Worm (Caenorhabditis elegans) whole organism, late embryonic: ENCODE data around the gene dep-1.

Experiments
- ceh-34 ChIP-seq: sonication (generic microtip); optimal IDR thresholded peaks from 2 replicates; lab custom pipeline; 2016; ENCODE audit warnings: mild to moderate bottlenecking, missing genetic modification characterization, missing compliant biosample characterization
- ceh-45 ChIP-seq: fragments of 200-800 bp; sonication (Bioruptor generic); IDR thresholded peaks from 2 replicates; pipeline ENCODE4 v1.3.6; 2022; ENCODE audit warnings: missing genetic modification reagents, missing genetic modification characterization, missing compliant biosample characterization
- dve-1 ChIP-seq: sonication (generic microtip); optimal IDR thresholded peaks from 2 replicates; lab custom pipeline; 2017; ENCODE audit warnings: antibody characterized with exemption, mild to moderate bottlenecking, missing genetic modification characterization, missing compliant biosample characterization
- fax-1 ChIP-seq: sonication (generic microtip); optimal IDR thresholded peaks from 2 replicates; lab custom pipeline; 2016; ENCODE audit warnings: missing genotype, missing genetic modification characterization, missing compliant biosample characterization
- nfya-1 ChIP-seq: sonication (generic microtip); optimal IDR thresholded peaks from 2 replicates; lab custom pipeline; 2017; ENCODE audit warnings: missing genetic modification characterization, mild to moderate bottlenecking, missing compliant biosample characterization, antibody characterized with exemption, moderate library complexity
- nhr-11 ChIP-seq: fragments of 150-350 bp; optimal IDR thresholded peaks from 2 replicates; lab custom pipeline; 2014; ENCODE audit warnings: missing biosample characterization, missing genetic modification characterization
- pha-4 ChIP-seq: fragments of 150-350 bp; optimal IDR thresholded peaks from 2 replicates; lab custom pipeline; 2018; ENCODE audit warnings: missing biosample characterization, missing genetic modification reagents, missing genetic modification characterization

DNA sequence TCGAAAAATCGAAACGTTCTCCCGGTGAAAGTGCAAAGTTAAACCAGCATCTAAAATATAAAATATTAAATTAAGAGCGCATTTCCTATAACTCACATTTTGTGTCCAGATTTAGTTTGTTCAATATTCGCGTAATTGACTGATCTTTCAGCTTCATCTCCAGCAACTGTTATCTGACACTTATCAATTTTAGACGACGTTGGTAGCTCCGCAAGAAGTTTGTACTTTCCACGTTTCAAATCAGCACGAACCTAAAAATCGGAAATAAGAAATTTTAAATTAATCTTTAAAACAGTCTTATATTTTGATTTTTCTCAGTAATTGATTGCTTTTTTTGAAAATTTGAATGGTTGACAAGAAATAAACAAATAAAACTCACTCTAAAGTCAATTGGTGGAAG lies 2.0 kb downstream of the dep-1 start:
- TF ChIP-seq nfya-1 (tag; lab: Kevin White, UChicago) = no peak
- no peak for TF ChIP-seq pha-4
- no peak for TF ChIP-seq fax-1
- TF ChIP-seq dve-1 = no peak
- TF ChIP-seq nhr-11 (tag; lab: Kevin White, UChicago) = no peak
- TF ChIP-seq ceh-45 (GFP tag; lab: Robert Waterston, UW) = no peak
- TF ChIP-seq ceh-34 = no peak
